Fruit fly (Drosophila melanogaster) whole organism, prepupa: ENCODE data around the gene JIL-1.

Source experiments
- CG3032 ChIP-seq: fragments of 200-800 bp; optimal IDR thresholded peaks from 2 replicates; lab custom pipeline; 2019; ENCODE audit warnings: missing biosample characterization, mild to moderate bottlenecking, missing genetic modification characterization, moderate library complexity
- CG32006 ChIP-seq: fragments of 200-800 bp; sonication (Bioruptor generic); optimal IDR thresholded peaks from 3 replicates; lab custom pipeline; 2017; ENCODE audit warnings: missing biosample characterization, mild to moderate bottlenecking, missing genetic modification characterization
- CG3919 ChIP-seq: fragments of 200-800 bp; sonication (Bioruptor generic); optimal IDR thresholded peaks from 3 replicates; lab custom pipeline; 2016; ENCODE audit warnings: missing biosample characterization, missing genetic modification characterization
- CG6276 ChIP-seq: fragments of 200-800 bp; sonication (Bioruptor generic); optimal IDR thresholded peaks from 2 replicates; lab custom pipeline; 2017; ENCODE audit warnings: missing biosample characterization, mild to moderate bottlenecking, missing genetic modification characterization
- CG9139 ChIP-seq: fragments of 200-800 bp; sonication (Bioruptor generic); optimal IDR thresholded peaks from 3 replicates; lab custom pipeline; 2017; ENCODE audit warnings: missing biosample characterization, mild to moderate bottlenecking, missing genetic modification characterization
- Sox102F ChIP-seq: fragments of 200-800 bp; sonication (Bioruptor generic); optimal IDR thresholded peaks from 2 replicates; lab custom pipeline; 2016; ENCODE audit warnings: missing biosample characterization, mild to moderate bottlenecking, missing genetic modification characterization
- fd85E ChIP-seq: fragments of 200-800 bp; sonication (Bioruptor generic); optimal IDR thresholded peaks from 3 replicates; lab custom pipeline; 2016; ENCODE audit warnings: missing biosample characterization, missing genetic modification characterization
- fkh ChIP-seq: fragments of 200-800 bp; sonication (Bioruptor generic); optimal IDR thresholded peaks from 3 replicates; lab custom pipeline; 2017; ENCODE audit warnings: missing biosample characterization, mild to moderate bottlenecking, missing genetic modification characterization, moderate library complexity

- TF ChIP-seq fkh (GFP tag; lab: Kevin White, UChicago) (peak; percentile 49), CG9139 (GFP tag; lab: Kevin White, UChicago) (peak; percentile 65), CG3032 (peak; percentile 73), fd85E (GFP tag; lab: Kevin White, UChicago) (no peak), Sox102F (GFP tag; lab: Kevin White, UChicago) (peak; percentile 66), CG3919 (GFP tag; lab: Kevin White, UChicago) (peak; percentile 75), CG32006 (GFP tag; lab: Kevin White, UChicago) (peak; percentile 81), CG6276 (peak; percentile 76)
Observed at dm6 chr3L:11061200-11061599, 31.8 kb downstream of the JIL-1 start, which contains the start of the genes CG6321 and Blos2.
